Fruit fly (Drosophila melanogaster) whole organism, embryonic: ENCODE data around the gene CG3655.

Experiments
- Adf1 ChIP-seq: fragments of 200-800 bp; sonication (Bioruptor generic); IDR thresholded peaks from 2 replicates; pipeline ENCODE4 v1.3.6; 2022; ENCODE audit warnings: missing biosample characterization, missing genetic modification characterization
- CG10431 ChIP-seq: fragments of 200-800 bp; sonication (Bioruptor generic); optimal IDR thresholded peaks from 3 replicates; lab custom pipeline; 2018; ENCODE audit warnings: missing biosample characterization, mild to moderate bottlenecking, missing genetic modification characterization
- CG10979 ChIP-seq: fragments of 200-800 bp; sonication (Bioruptor generic); optimal IDR thresholded peaks from 2 replicates; lab custom pipeline; 2018; ENCODE audit warnings: missing biosample characterization, mild to moderate bottlenecking, missing genetic modification characterization, moderate library complexity
- CG13287 ChIP-seq: fragments of 200-800 bp; sonication (Bioruptor generic); IDR thresholded peaks from 2 replicates; pipeline ENCODE4 v1.3.6; 2022; ENCODE audit warnings: missing biosample characterization, missing genetic modification characterization; ENCODE audit not compliant: partially characterized antibody
- CG15269 ChIP-seq: fragments of 200-800 bp; sonication (Bioruptor generic); optimal IDR thresholded peaks from 2 replicates; lab custom pipeline; 2018; ENCODE audit warnings: missing biosample characterization, mild to moderate bottlenecking, missing genetic modification characterization, moderate library complexity
- CG15514 ChIP-seq: fragments of 200-800 bp; sonication (Bioruptor generic); optimal IDR thresholded peaks from 3 replicates; lab custom pipeline; 2017; ENCODE audit warnings: missing biosample characterization, missing genetic modification characterization, mild to moderate bottlenecking, moderate library complexity, missing genetic modification reagents
- CG15696 ChIP-seq: fragments of 200-800 bp; sonication (Bioruptor generic); optimal IDR thresholded peaks from 2 replicates; lab custom pipeline; 2019; ENCODE audit warnings: missing biosample characterization, mild to moderate bottlenecking, missing genetic modification characterization, moderate library complexity
- CG17385 ChIP-seq: fragments of 200-800 bp; sonication (Bioruptor generic); optimal IDR thresholded peaks from 3 replicates; lab custom pipeline; 2018; ENCODE audit warnings: missing biosample characterization, mild to moderate bottlenecking, missing genetic modification characterization
- CG18599 ChIP-seq: fragments of 200-800 bp; sonication (Bioruptor generic); optimal IDR thresholded peaks from 3 replicates; lab custom pipeline; 2017; ENCODE audit warnings: missing biosample characterization, missing genetic modification characterization, mild to moderate bottlenecking, moderate library complexity, missing genetic modification reagents
- CG31365 ChIP-seq: fragments of 200-800 bp; sonication (Bioruptor generic); optimal IDR thresholded peaks from 2 replicates; lab custom pipeline; 2018; ENCODE audit warnings: missing biosample characterization, mild to moderate bottlenecking, missing genetic modification characterization
- CG3407 ChIP-seq: fragments of 200-800 bp; sonication (Bioruptor generic); optimal IDR thresholded peaks from 2 replicates; lab custom pipeline; 2018; ENCODE audit warnings: missing biosample characterization, mild to moderate bottlenecking, missing genetic modification characterization
- CG6765 ChIP-seq: fragments of 200-800 bp; sonication (Bioruptor generic); optimal IDR thresholded peaks from 3 replicates; lab custom pipeline; 2017; ENCODE audit warnings: missing biosample characterization, mild to moderate bottlenecking, missing genetic modification characterization
- CG6791 ChIP-seq: fragments of 200-800 bp; sonication (Bioruptor generic); IDR thresholded peaks from 3 replicates; pipeline ENCODE4 v1.3.6; 2022; ENCODE audit warnings: missing biosample characterization, missing genetic modification characterization; ENCODE audit not compliant: partially characterized antibody
- CG7987 ChIP-seq: fragments of 200-800 bp; sonication (Bioruptor generic); optimal IDR thresholded peaks from 2 replicates; lab custom pipeline; 2018; ENCODE audit warnings: missing biosample characterization, mild to moderate bottlenecking, missing genetic modification characterization, moderate library complexity
- CG8290 ChIP-seq, 3 experiments: fragments of 200-800 bp; sonication (Bioruptor generic); optimal IDR thresholded peaks; 2 replicates each; lab custom pipeline; 2016 to 2019; ENCODE audit warnings: missing biosample characterization in 3 of 3, missing genetic modification characterization in 3 of 3, mild to moderate bottlenecking in 2 of 3, moderate library complexity in 1 of 3
- CG9437 ChIP-seq: fragments of 200-800 bp; sonication (Bioruptor generic); optimal IDR thresholded peaks from 2 replicates; lab custom pipeline; 2018; ENCODE audit warnings: missing biosample characterization, mild to moderate bottlenecking, missing genetic modification characterization
- CG9727 ChIP-seq: fragments of 200-800 bp; sonication (Bioruptor generic); optimal IDR thresholded peaks from 3 replicates; lab custom pipeline; 2017; ENCODE audit warnings: missing biosample characterization, mild to moderate bottlenecking, missing genetic modification characterization
- CTCF ChIP-seq: fragments of 200-800 bp; sonication (Bioruptor generic); optimal IDR thresholded peaks from 2 replicates; lab custom pipeline; 2017; ENCODE audit warnings: missing biosample characterization, mild to moderate bottlenecking, missing genetic modification characterization, moderate library complexity
- Deaf1 ChIP-seq: fragments of 200-800 bp; optimal IDR thresholded peaks from 3 replicates; lab custom pipeline; 2019; ENCODE audit warnings: missing biosample characterization, mild to moderate bottlenecking, missing genetic modification characterization, moderate library complexity
- Dfd ChIP-seq, 2 experiments: fragments of >200 bp; optimal IDR thresholded peaks; 2 replicates each; lab custom pipeline; 2017; ENCODE audit warnings: missing biosample characterization in 2 of 2, missing genetic modification characterization in 2 of 2
- Dll ChIP-seq: fragments of 200-800 bp; sonication (Bioruptor generic); IDR thresholded peaks from 4 replicates; pipeline ENCODE4 v1.3.6; 2022; ENCODE audit warnings: missing biosample characterization, missing genetic modification characterization; ENCODE audit not compliant: partially characterized antibody
- Doc2 ChIP-seq: fragments of 200-800 bp; sonication (Bioruptor generic); IDR thresholded peaks from 2 replicates; pipeline ENCODE4 v1.3.6; 2022; ENCODE audit warnings: missing biosample characterization, missing genetic modification characterization
- E2f2 ChIP-seq: fragments of 200-800 bp; sonication (Bioruptor generic); IDR thresholded peaks from 2 replicates; pipeline ENCODE4 v1.3.6; 2022; ENCODE audit warnings: missing biosample characterization, missing genetic modification characterization
- HLHmδ ChIP-seq: fragments of 200-800 bp; sonication (Bioruptor generic); optimal IDR thresholded peaks from 2 replicates; lab custom pipeline; 2018; ENCODE audit warnings: missing biosample characterization, mild to moderate bottlenecking, missing genetic modification characterization, moderate library complexity
- Jarid2 ChIP-seq: fragments of 200-800 bp; sonication (Bioruptor generic); optimal IDR thresholded peaks from 3 replicates; lab custom pipeline; 2017; ENCODE audit warnings: mild to moderate bottlenecking, missing biosample characterization, missing genetic modification reagents, missing genetic modification characterization
- Meics ChIP-seq: fragments of 200-800 bp; sonication (Bioruptor generic); optimal IDR thresholded peaks from 2 replicates; lab custom pipeline; 2017; ENCODE audit warnings: missing biosample characterization, mild to moderate bottlenecking, missing genetic modification characterization
- Mes4 ChIP-seq: fragments of 200-800 bp; sonication (Bioruptor generic); optimal IDR thresholded peaks from 2 replicates; lab custom pipeline; 2016; ENCODE audit warnings: missing biosample characterization, missing genetic modification characterization
- Myb ChIP-seq: fragments of 200-800 bp; sonication (Bioruptor generic); optimal IDR thresholded peaks from 2 replicates; lab custom pipeline; 2016; ENCODE audit warnings: missing biosample characterization, missing genetic modification characterization
- Oaz ChIP-seq: fragments of 200-800 bp; sonication (Bioruptor generic); IDR thresholded peaks from 2 replicates; pipeline ENCODE4 v1.3.6; 2022; ENCODE audit warnings: missing biosample characterization, missing genetic modification characterization
- amos ChIP-seq: fragments of 200-800 bp; sonication (Bioruptor generic); IDR thresholded peaks from 2 replicates; pipeline ENCODE4 v1.3.6; 2022; ENCODE audit warnings: missing biosample characterization, missing genetic modification characterization; ENCODE audit not compliant: partially characterized antibody
- ase ChIP-seq: fragments of 200-800 bp; sonication (Bioruptor generic); IDR thresholded peaks from 3 replicates; pipeline ENCODE4 v1.3.6; 2022; ENCODE audit warnings: missing biosample characterization, missing genetic modification characterization
- caup ChIP-seq: fragments of 200-800 bp; sonication (Bioruptor generic); optimal IDR thresholded peaks from 3 replicates; lab custom pipeline; 2017; ENCODE audit warnings: missing biosample characterization, mild to moderate bottlenecking, missing genetic modification characterization, moderate library complexity; ENCODE audit not compliant: severe bottlenecking
- chinmo ChIP-seq: fragments of 200-800 bp; sonication (Bioruptor generic); IDR thresholded peaks from 4 replicates; pipeline ENCODE4 v1.3.6; 2022; ENCODE audit warnings: missing biosample characterization, missing genetic modification characterization; ENCODE audit not compliant: partially characterized antibody
- dm ChIP-seq: fragments of 200-800 bp; sonication (Bioruptor generic); optimal IDR thresholded peaks from 3 replicates; lab custom pipeline; 2016; ENCODE audit warnings: missing biosample characterization, missing genetic modification characterization
- dysf ChIP-seq: fragments of 200-800 bp; sonication (Bioruptor generic); IDR thresholded peaks from 3 replicates; pipeline ENCODE4 v1.3.6; 2022; ENCODE audit warnings: missing biosample characterization, missing genetic modification characterization
- ems ChIP-seq: fragments of 200-800 bp; sonication (Bioruptor generic); optimal IDR thresholded peaks from 3 replicates; lab custom pipeline; 2016; ENCODE audit warnings: missing biosample characterization, missing genetic modification characterization
- hkb ChIP-seq, 2 experiments: fragments of 200-800 bp in 1 of 2; fragments of >200 bp in 1 of 2; sonication (Bioruptor generic) in 1 of 2; IDR thresholded peaks in 1 of 2; optimal IDR thresholded peaks in 1 of 2; 2 replicates each; pipeline versions ENCODE4 v1.3.6 to Lab custom; 2017 to 2022; ENCODE audit warnings: missing biosample characterization in 1 of 2, missing genetic modification characterization in 1 of 2
- hth ChIP-seq: fragments of >200 bp; optimal IDR thresholded peaks from 2 replicates; lab custom pipeline; 2017; ENCODE audit warnings: inconsistent platforms
- knrl ChIP-seq: fragments of 200-800 bp; sonication (Bioruptor generic); IDR thresholded peaks from 3 replicates; pipeline ENCODE4 v1.3.6; 2022; ENCODE audit warnings: missing biosample characterization, missing genetic modification characterization; ENCODE audit not compliant: partially characterized antibody
- pan ChIP-seq, 4 experiments: fragments of >200 bp in 3 of 4; fragments of 200-800 bp in 1 of 4; sonication (Bioruptor generic) in 1 of 4; optimal IDR thresholded peaks in 3 of 4; IDR thresholded peaks in 1 of 4; 2 replicates each; pipeline versions ENCODE4 v1.3.6 to Lab custom; 2017 to 2022; ENCODE audit warnings: missing biosample characterization in 2 of 4, missing genetic modification characterization in 2 of 4, mixed read lengths in 1 of 4
- pzg ChIP-seq: fragments of 200-800 bp; sonication (Bioruptor generic); optimal IDR thresholded peaks from 3 replicates; lab custom pipeline; 2018; ENCODE audit warnings: missing biosample characterization, mild to moderate bottlenecking, missing genetic modification characterization, moderate library complexity
- sens ChIP-seq: fragments of 200-800 bp; sonication (Bioruptor generic); peaks from one replicate; lab custom pipeline; 2016; ENCODE audit warnings: missing biosample characterization, missing genetic modification characterization
- shn ChIP-seq: fragments of 200-800 bp; sonication (Bioruptor generic); optimal IDR thresholded peaks from 3 replicates; lab custom pipeline; 2016; ENCODE audit warnings: missing biosample characterization, missing genetic modification characterization
- sisA ChIP-seq: fragments of 200-800 bp; sonication (Bioruptor generic); IDR thresholded peaks from 2 replicates; pipeline ENCODE4 v1.3.6; 2022; ENCODE audit warnings: missing biosample characterization, missing genetic modification characterization
- sna ChIP-seq: fragments of 200-800 bp; sonication (Bioruptor generic); IDR thresholded peaks from 2 replicates; pipeline ENCODE4 v1.3.6; 2022; ENCODE audit warnings: missing biosample characterization, missing genetic modification characterization; ENCODE audit not compliant: partially characterized antibody
- stwl ChIP-seq: fragments of 200-800 bp; sonication (Bioruptor generic); optimal IDR thresholded peaks from 3 replicates; lab custom pipeline; 2018; ENCODE audit warnings: missing biosample characterization, mild to moderate bottlenecking, missing genetic modification characterization, moderate library complexity
- tx ChIP-seq: fragments of 200-800 bp; sonication (Bioruptor generic); optimal IDR thresholded peaks from 2 replicates; lab custom pipeline; 2016; ENCODE audit warnings: missing biosample characterization, missing genetic modification characterization
- unpg ChIP-seq: fragments of 200-800 bp; sonication (Bioruptor generic); optimal IDR thresholded peaks from 3 replicates; lab custom pipeline; 2018; ENCODE audit warnings: missing biosample characterization, mild to moderate bottlenecking, missing genetic modification characterization, moderate library complexity

CG3655 gene

dm6 chrX:1026511-1026910, 108.2 kb downstream of the CG3655 start, which contains the start of the genes CG32814, CG11638 and CG3021 (continued):
- TF ChIP-seq CG15514 (peak; percentile 78), CG10979 (tag; lab: Kevin White, UChicago) (peak; percentile 36), CG8290 (GFP tag; optimal IDR thresholded peaks at IDR 0.05; lab: Kevin White, UChicago) (no peak), CG8290 (tag; optimal IDR thresholded peaks at IDR 0.05; lab: Kevin White, UChicago) (peak in 1 of 2 experiments; percentile 64), CTCF (peak; percentile 58), dm (GFP tag; lab: Kevin White, UChicago) (peak; percentile 46), Meics (GFP tag; lab: Kevin White, UChicago) (peak; percentile 29), shn (GFP tag; lab: Kevin White, UChicago) (no peak), CG15696 (tag; lab: Kevin White, UChicago) (no peak), Oaz (GFP tag; lab: Robert Waterston, UW) (no peak), ems (GFP tag; lab: Kevin White, UChicago) (no peak), sens (GFP tag; lab: Kevin White, UChicago) (peak; percentile 89), CG17385 (GFP tag; lab: Kevin White, UChicago) (peak; percentile 6), tx (GFP tag; lab: Kevin White, UChicago) (no peak), CG9727 (peak; percentile 28), CG10431 (GFP tag; lab: Kevin White, UChicago) (peak; percentile 45), Dfd (GFP tag; optimal IDR thresholded peaks at IDR 0.05; lab: Kevin White, UChicago) (no peak), Jarid2 (GFP tag; lab: Kevin White, UChicago) (peak; percentile 86), HLHmδ (GFP tag; lab: Kevin White, UChicago) (peak; percentile 46), hkb (optimal IDR thresholded peaks at IDR 0.05; lab: Kevin White, UChicago) (no peak), hkb (GFP tag; IDR thresholded peaks at IDR 0.05; lab: Robert Waterston, UW) (peak; percentile 38; the same call in 1 of the 2 replicates), knrl (GFP tag; lab: Robert Waterston, UW) (0 out of 3 replicates have a peak, but pooled peaks have one; percentile 30), stwl (peak; percentile 86), CG31365 (tag; lab: Kevin White, UChicago) (peak; percentile 37), Dll (GFP tag; lab: Robert Waterston, UW) (0 out of 4 replicates have a peak, but pooled peaks have one; percentile 40), sna (GFP tag; lab: Robert Waterston, UW) (0 out of 2 replicates have a peak, but pooled peaks have one; percentile 24), dysf (GFP tag; lab: Robert Waterston, UW) (no peak), CG7987 (GFP tag; lab: Kevin White, UChicago) (peak; percentile 45), CG6765 (GFP tag; lab: Kevin White, UChicago) (peak; percentile 2), CG13287 (GFP tag; lab: Robert Waterston, UW) (peak; percentile 60), Mes4 (GFP tag; lab: Kevin White, UChicago) (no peak), Doc2 (GFP tag; lab: Robert Waterston, UW) (no peak), caup (peak; percentile 45), E2f2 (GFP tag; lab: Robert Waterston, UW) (peak; percentile 59), CG3407 (peak; percentile 11), ase (0 out of 3 replicates have a peak, but pooled peaks have one; percentile 8), CG15269 (tag; lab: Kevin White, UChicago) (peak; percentile 26), CG18599 (GFP tag; lab: Kevin White, UChicago) (peak; percentile 0), CG6791 (GFP tag; lab: Robert Waterston, UW) (peak; percentile 57; the same call in 1 of the 3 replicates), Myb (peak; percentile 60), pzg (GFP tag; lab: Kevin White, UChicago) (peak; percentile 74), amos (GFP tag; lab: Robert Waterston, UW) (peak; percentile 59; the same call in 1 of the 2 replicates), hth (lab: Kevin White, UChicago) (no peak), Deaf1 (tag; lab: Kevin White, UChicago) (peak; percentile 17), unpg (peak; percentile 14), Adf1 (GFP tag; lab: Robert Waterston, UW) (peak; percentile 30; the same call in 1 of the 2 replicates), CG9437 (GFP tag; lab: Kevin White, UChicago) (no peak), sisA (no peak), chinmo (GFP tag; lab: Robert Waterston, UW) (0 out of 4 replicates have a peak, but pooled peaks have one; percentile 6), pan (optimal IDR thresholded peaks at IDR 0.05; lab: Kevin White, UChicago) (no peak), pan (GFP tag; optimal IDR thresholded peaks at IDR 0.05 in 1 of 2, IDR thresholded peaks at IDR 0.05 in 1 of 2) (peak in 1 of 2 experiments; percentile 28)
